Fruit fly (Drosophila melanogaster) Kc167 (cell line): ENCODE measurements around the gene NT1.

ENCODE experiments used
- Myc ChIP-seq: fragments of >200 bp; optimal IDR thresholded peaks from 2 replicates; lab custom pipeline; 2017; ENCODE audit warnings: missing external identifiers
- Sin3A ChIP-seq: fragments of >200 bp; optimal IDR thresholded peaks from 2 replicates; lab custom pipeline; 2018; ENCODE audit warnings: missing external identifiers
- h ChIP-seq: fragments of >200 bp; optimal IDR thresholded peaks from 3 replicates; lab custom pipeline; 2018; ENCODE audit warnings: missing external identifiers
- insv ChIP-seq: fragments of >200 bp; optimal IDR thresholded peaks from 3 replicates; lab custom pipeline; 2018; ENCODE audit warnings: missing external identifiers
- psq ChIP-seq: fragments of >200 bp; optimal IDR thresholded peaks from 2 replicates; lab custom pipeline; 2017; ENCODE audit warnings: missing external identifiers

dm6 chr3L:4553395-4553794, 45.2 kb upstream of the NT1 start:
- no peak for TF ChIP-seq Myc
- TF ChIP-seq psq = no peak
- no peak for TF ChIP-seq insv (lab: Kevin White, UChicago)
- no peak for TF ChIP-seq h (lab: Kevin White, UChicago)
- TF ChIP-seq Sin3A (lab: Kevin White, UChicago) = no peak
